Worm (Caenorhabditis elegans) whole organism, L1 larva: ENCODE measurements around the gene ccch-1.

ENCODE experiments used
- aha-1 ChIP-seq: fragments of 150-350 bp; optimal IDR thresholded peaks from 2 replicates; lab custom pipeline; 2014; ENCODE audit warnings: missing biosample characterization, missing genetic modification characterization
- elt-3 ChIP-seq, 6 experiments: fragments of 150-350 bp in 1 of 6; sonication (generic microtip); optimal IDR thresholded peaks; 2 replicates each; lab custom pipeline; 2017 to 2018; ENCODE audit warnings: missing biosample characterization in 6 of 6, missing genetic modification characterization in 6 of 6, inconsistent platforms in 1 of 6
- jun-1 ChIP-seq: fragments of 150-350 bp; optimal IDR thresholded peaks from 2 replicates; lab custom pipeline; 2014; ENCODE audit warnings: missing biosample characterization, missing genetic modification reagents, missing genetic modification characterization
- lin-15B ChIP-seq: fragments of 150-350 bp; sonication (generic microtip); optimal IDR thresholded peaks from 3 replicates; lab custom pipeline; 2014; ENCODE audit warnings: missing biosample characterization, missing genetic modification characterization
- nhr-11 ChIP-seq: fragments of 150-350 bp; optimal IDR thresholded peaks from 2 replicates; lab custom pipeline; 2014; ENCODE audit warnings: missing biosample characterization, missing genetic modification characterization
- nhr-12 ChIP-seq: sonication (generic microtip); optimal IDR thresholded peaks from 2 replicates; lab custom pipeline; 2017; ENCODE audit warnings: missing biosample characterization, missing genetic modification characterization
- skn-1 ChIP-seq: fragments of 150-350 bp; optimal IDR thresholded peaks from 2 replicates; lab custom pipeline; 2014; ENCODE audit warnings: missing biosample characterization, missing genetic modification characterization
- sup-37 ChIP-seq: fragments of 200-800 bp; sonication (Bioruptor generic); optimal IDR thresholded peaks from 2 replicates; lab custom pipeline; 2018; ENCODE audit warnings: mild to moderate bottlenecking, missing genetic modification characterization, missing compliant biosample characterization
- tbx-2 ChIP-seq: sonication (generic microtip); optimal IDR thresholded peaks from 2 replicates; lab custom pipeline; 2016; ENCODE audit warnings: missing genetic modification characterization, missing compliant biosample characterization
- unc-130 ChIP-seq: fragments of 150-350 bp; optimal IDR thresholded peaks from 2 replicates; lab custom pipeline; 2017; ENCODE audit warnings: missing biosample characterization, missing genetic modification characterization, inconsistent platforms
- unc-62 ChIP-seq: fragments of 150-350 bp; optimal IDR thresholded peaks from 2 replicates; lab custom pipeline; 2014; ENCODE audit warnings: missing biosample characterization, missing genetic modification reagents, missing genetic modification characterization

ce11 chrV:11580826-11581225, 53.2 kb downstream of the ccch-1 start, which contains the start of gene srx-90:
- TF ChIP-seq unc-130 (tag; lab: Kevin White, UChicago) = no peak
- TF ChIP-seq sup-37 = no peak
- no peak for TF ChIP-seq aha-1 (tag; lab: Kevin White, UChicago)
- TF ChIP-seq nhr-11 (tag; lab: Kevin White, UChicago) = no peak
- TF ChIP-seq nhr-12 (tag; lab: Kevin White, UChicago) = no peak
- no peak for TF ChIP-seq unc-62 (GFP tag; lab: Kevin White, UChicago)
- no peak for TF ChIP-seq skn-1
- no peak for TF ChIP-seq elt-3 (tag; optimal IDR thresholded peaks at IDR 0.05; lab: Kevin White, UChicago)
- TF ChIP-seq lin-15B (tag; lab: Kevin White, UChicago) = no peak
- TF ChIP-seq jun-1 (tag; lab: Kevin White, UChicago) = no peak
- no peak for TF ChIP-seq tbx-2 (tag; lab: Kevin White, UChicago)
